Worm (Caenorhabditis elegans): ENCODE results near the gene test-1.

ce11 chrIV:2159069-2159468, 22.3 kb downstream of the test-1 start, which contains the start of gene gcy-37:
- TF ChIP-seq pha-4 (tag; optimal IDR thresholded peaks at IDR 0.05) (no peak), hlh-8 (tag; optimal IDR thresholded peaks at IDR 0.05) (no peak), pha-2 (tag; optimal IDR thresholded peaks at IDR 0.05) (no peak), T23F11.4 (GFP tag; optimal IDR thresholded peaks at IDR 0.05) (no peak), nfya-1 (tag; optimal IDR thresholded peaks at IDR 0.05) (no peak), tbx-2 (tag; optimal IDR thresholded peaks at IDR 0.05) (no peak), fkh-6 (tag; optimal IDR thresholded peaks at IDR 0.05) (no peak), pqm-1 (tag; optimal IDR thresholded peaks at IDR 0.05) (no peak), rnt-1 (tag; optimal IDR thresholded peaks at IDR 0.05) (no peak), pax-1 (tag; optimal IDR thresholded peaks at IDR 0.05) (no peak), ceh-48 (tag; optimal IDR thresholded peaks at IDR 0.05) (no peak), nhr-11 (tag; optimal IDR thresholded peaks at IDR 0.05) (no peak)
